Worm (Caenorhabditis elegans) whole organism, mixed stage, embryonic: ENCODE results near the gene B0563.6.

Source experiments
- ceh-39 ChIP-seq: fragments of 150-350 bp; optimal IDR thresholded peaks from 2 replicates; lab custom pipeline; 2014; ENCODE audit warnings: missing biosample characterization, missing genetic modification characterization
- lsy-2 ChIP-seq: fragments of 150-350 bp; optimal IDR thresholded peaks from 2 replicates; lab custom pipeline; 2014; ENCODE audit warnings: missing biosample characterization, missing genetic modification characterization
- nhr-237 ChIP-seq: fragments of 150-350 bp; optimal IDR thresholded peaks from 2 replicates; lab custom pipeline; 2014; ENCODE audit warnings: missing biosample characterization, missing genetic modification characterization
- snpc-4 ChIP-seq: fragments of 150-350 bp; optimal IDR thresholded peaks from 2 replicates; lab custom pipeline; 2014; ENCODE audit warnings: missing biosample characterization, missing genetic modification characterization
- unc-62 ChIP-seq: fragments of 150-350 bp; optimal IDR thresholded peaks from 2 replicates; lab custom pipeline; 2014; ENCODE audit warnings: missing biosample characterization, missing genetic modification reagents, missing genetic modification characterization
- zip-8 ChIP-seq: fragments of 150-350 bp; optimal IDR thresholded peaks from 2 replicates; lab custom pipeline; 2014; ENCODE audit warnings: missing biosample characterization, missing genetic modification characterization
- ztf-11 ChIP-seq: fragments of 150-350 bp; optimal IDR thresholded peaks from 2 replicates; lab custom pipeline; 2014; ENCODE audit warnings: missing biosample characterization, missing genetic modification characterization

ce11 chrX:9166921-9167320 lies 29.4 kb downstream of the B0563.6 start, which contains the start of gene B0563.10:
- no peak for TF ChIP-seq zip-8 (tag; lab: Kevin White, UChicago)
- TF ChIP-seq unc-62, result no peak
- TF ChIP-seq ceh-39 (tag; lab: Kevin White, UChicago), result no peak
- TF ChIP-seq snpc-4 (tag; lab: Kevin White, UChicago), result no peak
- TF ChIP-seq lsy-2, result no peak
- no peak for TF ChIP-seq ztf-11 (tag; lab: Kevin White, UChicago)
- no peak for TF ChIP-seq nhr-237 (tag; lab: Kevin White, UChicago)
